Worm (Caenorhabditis elegans): ENCODE measurements around the gene lbp-8.
A peak's percentile ranks its signal among the peaks of the same experiment; 100 is the strongest.

The lbp-8 gene

ce11 chrV:13892457-13893375 is 2.1 kb downstream of the lbp-8 start, which contains the start of gene sptl-3 (continued):
- TF ChIP-seq egl-13 (tag; optimal IDR thresholded peaks at IDR 0.05) (no peak), nhr-12 (tag; optimal IDR thresholded peaks at IDR 0.05) (no peak), aly-2 (tag; optimal IDR thresholded peaks at IDR 0.05) (no peak), F16B12.6 (tag; optimal IDR thresholded peaks at IDR 0.05) (no peak), rnt-1 (tag; optimal IDR thresholded peaks at IDR 0.05) (peak; percentile 43), unc-30 (tag; optimal IDR thresholded peaks at IDR 0.05) (no peak), nhr-90 (tag; optimal IDR thresholded peaks at IDR 0.05; ENCODE audit: poor library complexity) (peak; percentile 14), tbx-2 (tag; optimal IDR thresholded peaks at IDR 0.05) (peak; percentile 44), efl-1 (optimal IDR thresholded peaks at IDR 0.05) (peak; percentile 4 to 22), efl-1 (GFP tag; optimal IDR thresholded peaks at IDR 0.05 in 1 of 2) (peak; percentile 10 to 88), jun-1 (tag; optimal IDR thresholded peaks at IDR 0.05) (no peak), lin-15B (tag; optimal IDR thresholded peaks at IDR 0.05) (no peak), ztf-11 (tag; optimal IDR thresholded peaks at IDR 0.05) (no peak), lin-35 (GFP tag; optimal IDR thresholded peaks at IDR 0.05) (peak; percentile 23 to 57), hlh-4 (tag; optimal IDR thresholded peaks at IDR 0.05) (no peak), unc-62 (GFP tag; optimal IDR thresholded peaks at IDR 0.05) (no peak), nhr-47 (tag; optimal IDR thresholded peaks at IDR 0.05) (no peak), elt-2 (tag; optimal IDR thresholded peaks at IDR 0.05) (peak; percentile 77), ceh-88 (GFP tag; IDR thresholded peaks at IDR 0.05) (no peak), egl-27 (tag; optimal IDR thresholded peaks at IDR 0.05) (no peak), unc-98 (GFP tag; IDR thresholded peaks at IDR 0.05) (no peak), Y116A8C.19 (tag; optimal IDR thresholded peaks at IDR 0.05; ENCODE audit: borderline replicate concordance) (no peak), ama-1 (optimal IDR thresholded peaks at IDR 0.05) (no peak), swsn-7 (tag; optimal IDR thresholded peaks at IDR 0.05) (no peak), lin-13 (GFP tag; optimal IDR thresholded peaks at IDR 0.05) (no peak), lir-3 (tag; optimal IDR thresholded peaks at IDR 0.05; ENCODE audit: poor library complexity) (no peak), nhr-11 (tag; optimal IDR thresholded peaks at IDR 0.05) (no peak), nhr-84 (tag; optimal IDR thresholded peaks at IDR 0.05) (no peak), skn-1 (tag; optimal IDR thresholded peaks at IDR 0.05) (peak; percentile 48), pqm-1 (tag; optimal IDR thresholded peaks at IDR 0.05) (no peak), C04F5.9 (tag; optimal IDR thresholded peaks at IDR 0.05) (no peak), pax-3 (tag; optimal IDR thresholded peaks at IDR 0.05) (no peak), zip-4 (GFP tag; optimal IDR thresholded peaks at IDR 0.05) (no peak), nhr-76 (tag; optimal IDR thresholded peaks at IDR 0.05) (no peak), C34B4.2 (tag; optimal IDR thresholded peaks at IDR 0.05) (no peak), nhr-237 (tag; optimal IDR thresholded peaks at IDR 0.05) (no peak)

ce11 chrV:13893583-13893982 is 3.0 kb downstream of the lbp-8 start:
- TF ChIP-seq elt-2 (tag; optimal IDR thresholded peaks at IDR 0.05) = peak; percentile 85
- TF ChIP-seq aha-1 (tag; optimal IDR thresholded peaks at IDR 0.05) = no peak
- TF ChIP-seq lin-35 (GFP tag; optimal IDR thresholded peaks at IDR 0.05) = peak in 1 of 2 experiments; percentile 48
- peak; percentile 93 for TF ChIP-seq pqm-1 (tag; optimal IDR thresholded peaks at IDR 0.05)
- TF ChIP-seq jun-1 (tag; optimal IDR thresholded peaks at IDR 0.05) = peak; percentile 9
- no peak for TF ChIP-seq swsn-7 (tag; optimal IDR thresholded peaks at IDR 0.05)
- TF ChIP-seq elt-3 (tag; optimal IDR thresholded peaks at IDR 0.05) = no peak

ce11 chrV:13898356-13898755 is 7.8 kb downstream of the lbp-8 start, which contains the start of gene cyp-35C1:
TSS of gene cyp-35C1 (minus strand) at chrV:13898487.
- TF ChIP-seq mdl-1 (tag; optimal IDR thresholded peaks at IDR 0.05) (no peak), elt-2 (tag; optimal IDR thresholded peaks at IDR 0.05) (peak; percentile 2), C34B4.2 (tag; optimal IDR thresholded peaks at IDR 0.05) (no peak)

Measured in whole organism, L1 larva.